Fruit fly (Drosophila melanogaster) whole organism, pupa: ENCODE measurements around the gene CG2182.

Experiments used
- CG13204 ChIP-seq: fragments of 200-800 bp; sonication (Bioruptor generic); optimal IDR thresholded peaks from 2 replicates; lab custom pipeline; 2018; ENCODE audit warnings: missing biosample characterization, mild to moderate bottlenecking, missing genetic modification characterization, moderate library complexity
- CG14655 ChIP-seq: fragments of 200-800 bp; sonication (Bioruptor generic); optimal IDR thresholded peaks from 3 replicates; lab custom pipeline; 2017; ENCODE audit warnings: mild to moderate bottlenecking, missing biosample characterization, missing genetic modification reagents, missing genetic modification characterization
- CG15710 ChIP-seq: fragments of 200-800 bp; sonication (Bioruptor generic); optimal IDR thresholded peaks from 2 replicates; lab custom pipeline; 2018; ENCODE audit warnings: missing biosample characterization, mild to moderate bottlenecking, missing genetic modification characterization, moderate library complexity
- CG32121 ChIP-seq: fragments of 200-800 bp; sonication (Bioruptor generic); IDR thresholded peaks from 2 replicates; pipeline ENCODE4 v1.3.6; 2022; ENCODE audit warnings: missing biosample characterization, missing genetic modification characterization
- CG4496 ChIP-seq: fragments of 200-800 bp; sonication (Bioruptor generic); IDR thresholded peaks from 3 replicates; pipeline ENCODE4 v1.3.6; 2022; ENCODE audit warnings: missing biosample characterization, missing genetic modification characterization
- CG8301 ChIP-seq: fragments of 200-800 bp; sonication (Bioruptor generic); optimal IDR thresholded peaks from 2 replicates; lab custom pipeline; 2018; ENCODE audit warnings: missing biosample characterization, mild to moderate bottlenecking, missing genetic modification characterization
- EcR ChIP-seq: fragments of 200-800 bp; sonication (Bioruptor generic); optimal IDR thresholded peaks from 3 replicates; lab custom pipeline; 2019; ENCODE audit warnings: missing biosample characterization, missing genetic modification characterization, mild to moderate bottlenecking, moderate library complexity, missing genetic modification reagents
- Ets98B ChIP-seq: fragments of 200-800 bp; sonication (Bioruptor generic); IDR thresholded peaks from 2 replicates; pipeline ENCODE4 v1.3.6; 2022; ENCODE audit warnings: missing biosample characterization, missing genetic modification characterization
- Pif1A ChIP-seq: fragments of 200-800 bp; sonication (Bioruptor generic); optimal IDR thresholded peaks from 3 replicates; lab custom pipeline; 2016; ENCODE audit warnings: missing biosample characterization, missing genetic modification characterization
- Pif1B ChIP-seq: fragments of 200-800 bp; sonication (Bioruptor generic); optimal IDR thresholded peaks from 3 replicates; lab custom pipeline; 2016; ENCODE audit warnings: missing biosample characterization, missing genetic modification characterization
- Snoo ChIP-seq: fragments of 200-800 bp; sonication (Bioruptor generic); optimal IDR thresholded peaks from 3 replicates; lab custom pipeline; 2017; ENCODE audit warnings: missing biosample characterization, mild to moderate bottlenecking, missing genetic modification characterization, inconsistent platforms
- fd96Ca ChIP-seq: fragments of 200-800 bp; sonication (Bioruptor generic); IDR thresholded peaks from 3 replicates; pipeline ENCODE4 v1.3.6; 2022; ENCODE audit warnings: missing biosample characterization, missing genetic modification characterization
- rn ChIP-seq: fragments of 200-800 bp; sonication (Bioruptor generic); IDR thresholded peaks from 2 replicates; pipeline ENCODE4 v1.3.6; 2022; ENCODE audit warnings: missing biosample characterization, missing genetic modification characterization

dm6 chr3R:5659829-5660197, at the start of gene CG2182:
- TF ChIP-seq CG4496 (GFP tag; lab: Robert Waterston, UW) (no peak), CG8301 (no peak), CG14655 (GFP tag; lab: Kevin White, UChicago) (no peak), EcR (GFP tag; lab: Kevin White, UChicago) (no peak), Pif1A (GFP tag; lab: Kevin White, UChicago) (no peak), CG13204 (GFP tag; lab: Kevin White, UChicago) (no peak), CG32121 (GFP tag; lab: Robert Waterston, UW) (no peak), rn (GFP tag; lab: Robert Waterston, UW) (no peak), fd96Ca (GFP tag; lab: Robert Waterston, UW) (no peak), Ets98B (GFP tag; lab: Robert Waterston, UW) (no peak), Pif1B (GFP tag; lab: Kevin White, UChicago) (no peak), Snoo (no peak), CG15710 (no peak)
